Worm (Caenorhabditis elegans): ENCODE results near the gene C06E2.1.

The C06E2.1 gene

ce11 chrX:8875867-8876266 lies 1.2 kb upstream of the C06E2.1 start:
- TF ChIP-seq aly-1 (tag; optimal IDR thresholded peaks at IDR 0.05), result no peak
- TF ChIP-seq ceh-36 (tag; optimal IDR thresholded peaks at IDR 0.05), result no peak
- TF ChIP-seq pes-1 (GFP tag; IDR thresholded peaks at IDR 0.05), result no peak
- TF ChIP-seq F13C5.2 (tag; optimal IDR thresholded peaks at IDR 0.05), result no peak
- no peak for TF ChIP-seq hmbx-1 (tag; optimal IDR thresholded peaks at IDR 0.05)
- TF ChIP-seq tbx-11 (GFP tag; IDR thresholded peaks at IDR 0.05), result no peak
- no peak for TF ChIP-seq flt-1 (GFP tag; IDR thresholded peaks at IDR 0.05)
- no peak for TF ChIP-seq sea-1 (GFP tag; conservative IDR thresholded peaks at IDR 0.05)
- no peak for TF ChIP-seq ets-7 (tag; optimal IDR thresholded peaks at IDR 0.05)
- no peak for TF ChIP-seq tbx-37 (GFP tag; conservative IDR thresholded peaks at IDR 0.05)

DNA sequence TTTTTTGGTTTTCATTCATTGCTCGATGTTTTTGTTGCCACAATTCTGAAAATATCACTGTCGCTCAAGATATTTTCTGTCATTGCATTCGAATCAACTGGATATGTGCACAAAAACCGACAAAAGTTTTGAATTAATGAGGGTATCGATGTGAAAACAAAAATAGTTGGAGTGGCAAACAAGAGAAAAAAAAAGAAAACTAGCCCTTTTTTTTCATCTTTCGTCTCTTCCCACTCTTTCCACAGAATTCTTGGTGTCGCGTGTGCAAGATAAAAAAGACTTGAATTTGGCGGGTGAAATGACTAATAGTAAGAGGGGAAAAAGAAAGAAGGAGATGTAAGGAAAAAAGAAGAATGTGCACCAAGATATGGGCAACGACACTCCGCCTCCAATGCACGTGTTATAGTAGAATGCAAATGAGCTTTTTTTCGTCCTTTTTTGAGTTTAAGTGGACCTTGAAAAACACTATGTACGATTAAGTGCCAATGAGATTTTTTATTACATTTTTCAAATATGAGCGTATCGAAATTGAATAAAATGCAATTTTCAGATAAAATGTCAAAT lies 5.5 kb downstream of the C06E2.1 start, which contains the start of the genes ubc-22 and ubc-21:
TSS of gene ubc-22 (minus strand) at position 51 of the 564 bp plus-strand sequence.
TSS of gene ubc-21 (plus strand) at position 514 of the 564 bp plus-strand sequence.
- TF ChIP-seq ceh-36 (tag; optimal IDR thresholded peaks at IDR 0.05) (no peak), scrt-1 (GFP tag; IDR thresholded peaks at IDR 0.05) (no peak), ama-1 (optimal IDR thresholded peaks at IDR 0.05) (no peak)

DNA sequence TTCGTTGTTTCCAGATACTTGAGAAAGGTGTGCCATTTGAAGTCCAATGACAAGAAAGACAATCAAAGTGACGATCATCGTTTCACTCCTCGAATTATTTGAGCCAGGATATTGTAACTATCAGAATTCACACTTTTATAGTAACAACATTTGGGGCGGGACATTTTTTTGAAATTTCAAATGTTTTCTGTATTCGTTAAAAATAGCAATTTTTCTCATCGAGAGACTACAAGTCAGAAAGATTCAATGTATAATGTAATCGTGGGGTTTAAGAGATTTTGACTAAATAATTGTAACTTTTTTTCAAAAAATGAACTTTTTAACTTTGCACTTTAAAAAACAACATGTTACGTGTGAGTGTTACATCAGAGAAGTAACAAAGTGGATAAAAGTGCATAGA lies 8.1 kb downstream of the C06E2.1 start, which contains the start of gene ins-9:
TSS of gene ins-9 (minus strand) at position 101 of the 400 bp plus-strand sequence.
- TF ChIP-seq hnd-1 (tag; optimal IDR thresholded peaks at IDR 0.05) (no peak), F13C5.2 (tag; optimal IDR thresholded peaks at IDR 0.05) (no peak), hmg-4 (GFP tag; optimal IDR thresholded peaks at IDR 0.05) (no peak), scrt-1 (GFP tag; IDR thresholded peaks at IDR 0.05) (no peak), hmbx-1 (tag; optimal IDR thresholded peaks at IDR 0.05) (no peak), tbx-37 (GFP tag; conservative IDR thresholded peaks at IDR 0.05) (no peak), aly-1 (tag; optimal IDR thresholded peaks at IDR 0.05) (no peak), B0310.2 (tag; optimal IDR thresholded peaks at IDR 0.05) (no peak), ets-7 (tag; optimal IDR thresholded peaks at IDR 0.05) (no peak), sea-1 (GFP tag; conservative IDR thresholded peaks at IDR 0.05) (no peak), flt-1 (GFP tag; IDR thresholded peaks at IDR 0.05) (no peak), ceh-13 (GFP tag; optimal IDR thresholded peaks at IDR 0.05) (no peak), tra-4 (tag; optimal IDR thresholded peaks at IDR 0.05) (no peak), tbx-11 (GFP tag; IDR thresholded peaks at IDR 0.05) (no peak), pes-1 (GFP tag; IDR thresholded peaks at IDR 0.05) (no peak)

- TF ChIP-seq ama-1 (optimal IDR thresholded peaks at IDR 0.05), result no peak
Observed at ce11 chrX:8860958-8861357, 13.7 kb downstream of the C06E2.1 start, which contains the start of gene C06E2.9. Gene C06E2.9 (plus strand): TSS chrX:8861258.

- TF ChIP-seq aly-1 (tag; optimal IDR thresholded peaks at IDR 0.05) (no peak), ets-7 (tag; optimal IDR thresholded peaks at IDR 0.05) (no peak), B0310.2 (tag; optimal IDR thresholded peaks at IDR 0.05) (no peak), ama-1 (optimal IDR thresholded peaks at IDR 0.05) (no peak), tbx-11 (GFP tag; IDR thresholded peaks at IDR 0.05) (no peak), hnd-1 (tag; optimal IDR thresholded peaks at IDR 0.05) (no peak), flt-1 (GFP tag; IDR thresholded peaks at IDR 0.05) (no peak), ceh-13 (GFP tag; optimal IDR thresholded peaks at IDR 0.05) (no peak), scrt-1 (GFP tag; IDR thresholded peaks at IDR 0.05) (no peak), sea-1 (GFP tag; conservative IDR thresholded peaks at IDR 0.05) (no peak), hmg-4 (GFP tag; optimal IDR thresholded peaks at IDR 0.05) (no peak), pes-1 (GFP tag; IDR thresholded peaks at IDR 0.05) (no peak), ceh-36 (tag; optimal IDR thresholded peaks at IDR 0.05) (no peak), F13C5.2 (tag; optimal IDR thresholded peaks at IDR 0.05) (no peak), hmbx-1 (tag; optimal IDR thresholded peaks at IDR 0.05) (no peak), tbx-37 (GFP tag; conservative IDR thresholded peaks at IDR 0.05) (no peak), tra-4 (tag; optimal IDR thresholded peaks at IDR 0.05) (no peak)
Observed at ce11 chrX:8859538-8859937, 15.1 kb downstream of the C06E2.1 start.

- no peak for TF ChIP-seq tra-4 (tag; optimal IDR thresholded peaks at IDR 0.05)
- TF ChIP-seq B0310.2 (tag; optimal IDR thresholded peaks at IDR 0.05), result no peak
- TF ChIP-seq tbx-37 (GFP tag; conservative IDR thresholded peaks at IDR 0.05), result no peak
- TF ChIP-seq ceh-36 (tag; optimal IDR thresholded peaks at IDR 0.05), result no peak
- no peak for TF ChIP-seq ama-1 (optimal IDR thresholded peaks at IDR 0.05)
- TF ChIP-seq aly-1 (tag; optimal IDR thresholded peaks at IDR 0.05), result no peak
- no peak for TF ChIP-seq F13C5.2 (tag; optimal IDR thresholded peaks at IDR 0.05)
- no peak for TF ChIP-seq scrt-1 (GFP tag; IDR thresholded peaks at IDR 0.05)
Observed at ce11 chrX:8857904-8858612, 16.6 kb downstream of the C06E2.1 start, which contains the start of gene C06E2.5. Gene C06E2.5 (minus strand): TSS chrX:8857954.

- TF ChIP-seq F13C5.2 (tag; optimal IDR thresholded peaks at IDR 0.05), result no peak
- TF ChIP-seq sea-1 (GFP tag; conservative IDR thresholded peaks at IDR 0.05), result no peak
- no peak for TF ChIP-seq aly-1 (tag; optimal IDR thresholded peaks at IDR 0.05)
- no peak for TF ChIP-seq ceh-36 (tag; optimal IDR thresholded peaks at IDR 0.05)
- TF ChIP-seq scrt-1 (GFP tag; IDR thresholded peaks at IDR 0.05), result no peak
- no peak for TF ChIP-seq tbx-37 (GFP tag; conservative IDR thresholded peaks at IDR 0.05)
- TF ChIP-seq ceh-13 (GFP tag; optimal IDR thresholded peaks at IDR 0.05), result no peak
- TF ChIP-seq tra-4 (tag; optimal IDR thresholded peaks at IDR 0.05), result no peak
- TF ChIP-seq B0310.2 (tag; optimal IDR thresholded peaks at IDR 0.05), result no peak
- no peak for TF ChIP-seq hnd-1 (tag; optimal IDR thresholded peaks at IDR 0.05)
- TF ChIP-seq ets-7 (tag; optimal IDR thresholded peaks at IDR 0.05), result no peak
- no peak for TF ChIP-seq ama-1 (optimal IDR thresholded peaks at IDR 0.05)
Observed at ce11 chrX:8854409-8854808, 20.2 kb downstream of the C06E2.1 start.

- no peak for TF ChIP-seq F13C5.2 (tag; optimal IDR thresholded peaks at IDR 0.05)
- no peak for TF ChIP-seq ceh-36 (tag; optimal IDR thresholded peaks at IDR 0.05)
- no peak for TF ChIP-seq pes-1 (GFP tag; IDR thresholded peaks at IDR 0.05)
- no peak for TF ChIP-seq tbx-37 (GFP tag; conservative IDR thresholded peaks at IDR 0.05)
- TF ChIP-seq hmg-4 (GFP tag; optimal IDR thresholded peaks at IDR 0.05), result no peak
- no peak for TF ChIP-seq ceh-13 (GFP tag; optimal IDR thresholded peaks at IDR 0.05)
- no peak for TF ChIP-seq hnd-1 (tag; optimal IDR thresholded peaks at IDR 0.05)
- TF ChIP-seq hmbx-1 (tag; optimal IDR thresholded peaks at IDR 0.05), result no peak
- TF ChIP-seq ama-1 (optimal IDR thresholded peaks at IDR 0.05), result no peak
- TF ChIP-seq scrt-1 (GFP tag; IDR thresholded peaks at IDR 0.05), result no peak
- TF ChIP-seq tra-4 (tag; optimal IDR thresholded peaks at IDR 0.05), result no peak
- no peak for TF ChIP-seq flt-1 (GFP tag; IDR thresholded peaks at IDR 0.05)
- no peak for TF ChIP-seq B0310.2 (tag; optimal IDR thresholded peaks at IDR 0.05)
- TF ChIP-seq ets-7 (tag; optimal IDR thresholded peaks at IDR 0.05), result no peak
- TF ChIP-seq aly-1 (tag; optimal IDR thresholded peaks at IDR 0.05), result no peak
- no peak for TF ChIP-seq sea-1 (GFP tag; conservative IDR thresholded peaks at IDR 0.05)
Observed at ce11 chrX:8853524-8853923, 21.1 kb downstream of the C06E2.1 start, which contains the start of gene sprp-4. Gene sprp-4 (minus strand): TSS chrX:8853624.
